Fruit fly (Drosophila melanogaster): ENCODE data around the gene ringer.

dm6 chr3L:16367240-16367639 is 8.0 kb upstream of the ringer start, which contains the start of gene Cpr72Ec:
- TF ChIP-seq onecut (GFP tag; IDR thresholded peaks at IDR 0.05) (no peak), hth (optimal IDR thresholded peaks at IDR 0.05) (no peak), CG11093 (GFP tag; IDR thresholded peaks at IDR 0.05) (no peak), Dfd (GFP tag; optimal IDR thresholded peaks at IDR 0.05) (no peak), Sin3A (optimal IDR thresholded peaks at IDR 0.05) (no peak), CG4360 (GFP tag; IDR thresholded peaks at IDR 0.05) (no peak), CG15011 (GFP tag; optimal IDR thresholded peaks at IDR 0.05) (no peak), odd (GFP tag; optimal IDR thresholded peaks at IDR 0.05) (no peak), toy (GFP tag; IDR thresholded peaks at IDR 0.05) (no peak)

All from whole organism, embryonic.